Worm (Caenorhabditis elegans) whole organism, L4 larva: ENCODE measurements around the gene C34F6.1.

Source experiments
- D1046.2 ChIP-seq: fragments of 200-800 bp; sonication (Bioruptor generic); IDR thresholded peaks from 2 replicates; pipeline ENCODE4 v1.3.6; 2022; ENCODE audit warnings: missing genetic modification characterization, missing compliant biosample characterization
- F10B5.3 ChIP-seq: sonication (generic microtip); optimal IDR thresholded peaks from 2 replicates; lab custom pipeline; 2016; ENCODE audit warnings: mild to moderate bottlenecking, missing genetic modification characterization, missing compliant biosample characterization
- ZK546.5 ChIP-seq, 2 experiments: sonication (generic microtip); optimal IDR thresholded peaks; 2 replicates each; lab custom pipeline; 2017; ENCODE audit warnings: missing biosample characterization in 2 of 2, missing genetic modification characterization in 2 of 2
- ama-1 ChIP-seq: fragments of 150-350 bp; optimal IDR thresholded peaks from 2 replicates; lab custom pipeline; 2014; ENCODE audit warnings: inconsistent platforms, mixed read lengths
- arid-1 ChIP-seq: fragments of 200-800 bp; sonication (Bioruptor generic); conservative IDR thresholded peaks from 2 replicates; pipeline ENCODE4 v1.3.6; 2022; ENCODE audit warnings: missing genetic modification reagents, missing genetic modification characterization, missing compliant biosample characterization
- ceh-20 ChIP-seq: fragments of 200-800 bp; sonication (Bioruptor generic); IDR thresholded peaks from 2 replicates; pipeline ENCODE4 v1.3.6; 2022; ENCODE audit warnings: missing genetic modification reagents, missing genetic modification characterization, missing compliant biosample characterization
- ceh-32 ChIP-seq: sonication (generic microtip); optimal IDR thresholded peaks from 2 replicates; lab custom pipeline; 2016; ENCODE audit warnings: mild to moderate bottlenecking, missing genetic modification characterization, missing compliant biosample characterization; ENCODE audit not compliant: poor library complexity
- ceh-44 ChIP-seq: fragments of 200-800 bp; sonication (Bioruptor generic); IDR thresholded peaks from 2 replicates; pipeline ENCODE4 v1.3.6; 2022; ENCODE audit warnings: missing genetic modification reagents, missing genetic modification characterization, missing compliant biosample characterization
- cey-2 ChIP-seq: sonication (generic microtip); optimal IDR thresholded peaks from 3 replicates; lab custom pipeline; 2017; ENCODE audit warnings: missing genetic modification characterization, mild to moderate bottlenecking, missing compliant biosample characterization, antibody characterized with exemption, borderline replicate concordance; ENCODE audit not compliant: insufficient read depth
- ctbp-1 ChIP-seq: fragments of 200-800 bp; sonication (Bioruptor generic); IDR thresholded peaks from 2 replicates; pipeline ENCODE4 v1.3.6; 2022; ENCODE audit warnings: missing genetic modification reagents, missing genetic modification characterization, missing compliant biosample characterization
- daf-16 ChIP-seq, 3 experiments: sonication (generic microtip); optimal IDR thresholded peaks; 2 replicates each; lab custom pipeline; 2016 to 2017; ENCODE audit warnings: missing genetic modification characterization in 3 of 3, missing genetic modification reagents in 3 of 3, mild to moderate bottlenecking in 2 of 3, missing compliant biosample characterization in 2 of 3, missing biosample characterization in 1 of 3, moderate library complexity in 1 of 3
- dmd-6 ChIP-seq: fragments of 200-800 bp; sonication (Bioruptor generic); IDR thresholded peaks from 2 replicates; pipeline ENCODE4 v1.3.6; 2022; ENCODE audit warnings: missing genetic modification reagents, missing genetic modification characterization, missing compliant biosample characterization
- dpl-1 ChIP-seq: fragments of 150-350 bp; optimal IDR thresholded peaks from 2 replicates; lab custom pipeline; 2014; ENCODE audit warnings: missing biosample characterization, missing genetic modification reagents, missing genetic modification characterization
- dve-1 ChIP-seq: sonication (generic microtip); optimal IDR thresholded peaks from 2 replicates; lab custom pipeline; 2017; ENCODE audit warnings: antibody characterized with exemption, mild to moderate bottlenecking, missing genetic modification characterization, missing compliant biosample characterization; ENCODE audit not compliant: insufficient read depth
- hlh-11 ChIP-seq: fragments of 200-800 bp; sonication (Bioruptor generic); optimal IDR thresholded peaks from 2 replicates; lab custom pipeline; 2018; ENCODE audit warnings: mild to moderate bottlenecking, missing genetic modification characterization, missing compliant biosample characterization
- hlh-30 ChIP-seq: sonication (generic microtip); optimal IDR thresholded peaks from 2 replicates; lab custom pipeline; 2017; ENCODE audit warnings: antibody characterized with exemption, mild to moderate bottlenecking, missing genetic modification characterization, missing compliant biosample characterization; ENCODE audit not compliant: insufficient read depth
- jun-1 ChIP-seq: fragments of 150-350 bp; optimal IDR thresholded peaks from 2 replicates; lab custom pipeline; 2014; ENCODE audit warnings: missing biosample characterization, missing genetic modification reagents, missing genetic modification characterization
- mdt-29 ChIP-seq: fragments of 200-800 bp; sonication (Bioruptor generic); IDR thresholded peaks from 2 replicates; pipeline ENCODE4 v1.3.6; 2022; ENCODE audit warnings: missing genetic modification reagents, missing genetic modification characterization, missing compliant biosample characterization
- mes-2 ChIP-seq: sonication (generic microtip); optimal IDR thresholded peaks from 2 replicates; lab custom pipeline; 2016; ENCODE audit warnings: missing genotype, mild to moderate bottlenecking, missing genetic modification characterization, missing compliant biosample characterization; ENCODE audit not compliant: poor library complexity, severe bottlenecking
- nhr-25 ChIP-seq: sonication (generic microtip); optimal IDR thresholded peaks from 2 replicates; lab custom pipeline; 2017; ENCODE audit warnings: missing genetic modification characterization, mild to moderate bottlenecking, missing compliant biosample characterization, antibody characterized with exemption, moderate library complexity, borderline replicate concordance; ENCODE audit not compliant: insufficient read depth
- nhr-28 ChIP-seq: fragments of 150-350 bp; optimal IDR thresholded peaks from 2 replicates; lab custom pipeline; 2014; ENCODE audit warnings: missing biosample characterization, missing genetic modification characterization
- nhr-42 ChIP-seq: fragments of 200-800 bp; sonication (Bioruptor generic); IDR thresholded peaks from 2 replicates; pipeline ENCODE4 v1.3.6; 2022; ENCODE audit warnings: missing genetic modification characterization, missing compliant biosample characterization
- nhr-6 ChIP-seq: fragments of 150-350 bp; optimal IDR thresholded peaks from 2 replicates; lab custom pipeline; 2014; ENCODE audit warnings: missing biosample characterization, missing genetic modification characterization
- pha-4 ChIP-seq, 2 experiments: fragments of 150-350 bp in 1 of 2; fragments of 200-800 bp in 1 of 2; sonication (Bioruptor generic) in 1 of 2; IDR thresholded peaks in 1 of 2; optimal IDR thresholded peaks in 1 of 2; 2 replicates each; pipeline versions ENCODE4 v1.3.6 to Lab custom; 2014 to 2022; ENCODE audit warnings: missing genetic modification characterization in 2 of 2, missing genetic modification reagents in 2 of 2, missing biosample characterization in 1 of 2, missing compliant biosample characterization in 1 of 2
- pqm-1 ChIP-seq: sonication (generic microtip); optimal IDR thresholded peaks from 2 replicates; lab custom pipeline; 2017; ENCODE audit warnings: missing biosample characterization, missing genetic modification characterization
- snpc-4 ChIP-seq: fragments of 150-350 bp; optimal IDR thresholded peaks from 2 replicates; lab custom pipeline; 2014; ENCODE audit warnings: missing biosample characterization, missing genetic modification characterization
- tag-97 ChIP-seq: fragments of 200-800 bp; sonication (Bioruptor generic); IDR thresholded peaks from 2 replicates; pipeline ENCODE4 v1.3.6; 2022; ENCODE audit warnings: missing genetic modification characterization, missing compliant biosample characterization
- tra-1 ChIP-seq: fragments of 200-800 bp; sonication (Bioruptor generic); IDR thresholded peaks from 2 replicates; pipeline ENCODE4 v1.3.6; 2022; ENCODE audit warnings: missing genetic modification reagents, missing genetic modification characterization, missing compliant biosample characterization
- unc-130 ChIP-seq: sonication (generic microtip); optimal IDR thresholded peaks from 2 replicates; lab custom pipeline; 2016; ENCODE audit warnings: missing genetic modification reagents, missing genetic modification characterization, missing compliant biosample characterization
- unc-39 ChIP-seq: sonication (generic microtip); optimal IDR thresholded peaks from 2 replicates; lab custom pipeline; 2017; ENCODE audit warnings: missing biosample characterization, missing genetic modification characterization
- zfp-3 ChIP-seq: fragments of 200-800 bp; sonication (Bioruptor generic); conservative IDR thresholded peaks from 2 replicates; pipeline ENCODE4 v1.3.6; 2022; ENCODE audit warnings: missing genetic modification reagents, missing genetic modification characterization, missing compliant biosample characterization
- ztf-11 ChIP-seq: fragments of 150-350 bp; optimal IDR thresholded peaks from 2 replicates; lab custom pipeline; 2014; ENCODE audit warnings: missing biosample characterization, missing genetic modification characterization

C34F6.1 gene

ce11 chrX:11152720-11153119 is 43.9 kb downstream of the C34F6.1 start, which contains the start of the genes C05C9.3 and C05C9.2:
Gene C05C9.3, minus strand, starts transcription at chrX:11152820.
Gene C05C9.2, plus strand, starts transcription at chrX:11153065.
- TF ChIP-seq ceh-20 (GFP tag; lab: Robert Waterston, UW) (no peak), pha-4 (GFP tag; IDR thresholded peaks at IDR 0.05; lab: Robert Waterston, UW) (no peak), pha-4 (tag; optimal IDR thresholded peaks at IDR 0.05; lab: Kevin White, UChicago) (no peak), zfp-3 (no peak), F10B5.3 (tag; lab: Kevin White, UChicago) (no peak), cey-2 (no peak), nhr-6 (tag; lab: Kevin White, UChicago) (no peak), hlh-30 (tag; lab: Kevin White, UChicago) (no peak), dve-1 (tag; lab: Kevin White, UChicago) (no peak), pqm-1 (no peak), ama-1 (lab: Kevin White, UChicago) (no peak), tag-97 (GFP tag; lab: Robert Waterston, UW) (no peak), dpl-1 (GFP tag; lab: Kevin White, UChicago) (no peak), ctbp-1 (no peak), nhr-25 (tag; lab: Kevin White, UChicago) (no peak)

DNA sequence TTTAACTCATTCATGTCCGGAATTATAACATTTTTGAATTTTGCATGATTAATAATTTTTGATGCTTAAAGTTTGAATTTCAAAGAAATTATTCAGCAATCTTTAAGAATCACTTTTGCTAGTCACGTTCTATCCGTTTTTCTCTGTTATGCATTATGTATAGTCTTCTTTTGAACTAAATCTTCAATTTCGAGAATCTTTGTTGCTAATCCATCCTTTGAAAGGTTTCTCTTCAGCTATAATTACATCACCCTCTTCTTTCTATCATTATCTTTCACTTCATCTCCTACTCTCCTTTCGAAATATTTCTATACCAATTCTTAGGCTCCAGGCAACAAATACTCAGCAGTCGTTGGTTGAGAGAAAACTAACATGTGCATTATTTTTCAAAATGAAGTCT is 45.1 kb downstream of the C34F6.1 start:
- TF ChIP-seq ceh-44 (GFP tag; lab: Robert Waterston, UW) = no peak
- no peak for TF ChIP-seq snpc-4 (tag; lab: Kevin White, UChicago)
- no peak for TF ChIP-seq mdt-29 (GFP tag; lab: Robert Waterston, UW)
- TF ChIP-seq ceh-20 (GFP tag; lab: Robert Waterston, UW) = no peak
- TF ChIP-seq ceh-32 = no peak
- TF ChIP-seq nhr-42 (GFP tag; lab: Robert Waterston, UW) = no peak
- TF ChIP-seq nhr-28 (tag; lab: Kevin White, UChicago) = no peak
- no peak for TF ChIP-seq D1046.2 (GFP tag; lab: Robert Waterston, UW)
- TF ChIP-seq unc-130 (GFP tag; lab: Kevin White, UChicago) = no peak
- no peak for TF ChIP-seq hlh-11
- TF ChIP-seq ztf-11 (tag; lab: Kevin White, UChicago) = no peak
- TF ChIP-seq unc-39 = no peak
- TF ChIP-seq tra-1 (GFP tag; lab: Robert Waterston, UW) = no peak
- no peak for TF ChIP-seq dmd-6 (GFP tag; lab: Robert Waterston, UW)
- TF ChIP-seq cey-2 = no peak
- TF ChIP-seq jun-1 (tag; lab: Kevin White, UChicago) = no peak
- TF ChIP-seq daf-16 (GFP tag; optimal IDR thresholded peaks at IDR 0.05; lab: Kevin White, UChicago) = no peak
- no peak for TF ChIP-seq daf-16 (tag; optimal IDR thresholded peaks at IDR 0.05; lab: Kevin White, UChicago)
- TF ChIP-seq arid-1 (GFP tag; lab: Robert Waterston, UW) = no peak
- TF ChIP-seq mes-2 (tag; lab: Kevin White, UChicago) = no peak
- no peak for TF ChIP-seq ZK546.5 (tag; optimal IDR thresholded peaks at IDR 0.05; lab: Kevin White, UChicago)
